Fruit fly (Drosophila melanogaster) whole organism, embryonic: Measurements from ENCODE around the gene VhaM9.7-c.

Source experiments
- Awh ChIP-seq: fragments of 200-800 bp; sonication (Bioruptor generic); IDR thresholded peaks from 2 replicates; pipeline ENCODE4, ENCODE4 v1.3.6; 2022; ENCODE audit warnings: missing biosample characterization, missing genetic modification characterization
- BEAF-32 ChIP-seq: fragments of 200-800 bp; sonication (Bioruptor generic); optimal IDR thresholded peaks from 3 replicates; lab custom pipeline; 2017; ENCODE audit warnings: missing biosample characterization, missing genetic modification characterization, mild to moderate bottlenecking, moderate library complexity, missing genetic modification reagents
- CG10209 ChIP-seq: fragments of 200-800 bp; sonication (Bioruptor generic); optimal IDR thresholded peaks from 3 replicates; lab custom pipeline; 2017; ENCODE audit warnings: missing biosample characterization, mild to moderate bottlenecking, missing genetic modification characterization, missing genetic modification reagents
- CG10979 ChIP-seq: fragments of 200-800 bp; sonication (Bioruptor generic); optimal IDR thresholded peaks from 2 replicates; lab custom pipeline; 2018; ENCODE audit warnings: missing biosample characterization, mild to moderate bottlenecking, missing genetic modification characterization, moderate library complexity
- CG13624 ChIP-seq: fragments of 200-800 bp; sonication (Bioruptor generic); optimal IDR thresholded peaks from 2 replicates; lab custom pipeline; 2016; ENCODE audit warnings: missing biosample characterization, missing genetic modification characterization
- CG13894 ChIP-seq: fragments of 200-800 bp; sonication (Bioruptor generic); optimal IDR thresholded peaks from 3 replicates; lab custom pipeline; 2018; ENCODE audit warnings: missing biosample characterization, mild to moderate bottlenecking, missing genetic modification characterization, moderate library complexity
- CG14441 ChIP-seq: fragments of 200-800 bp; sonication (Bioruptor generic); IDR thresholded peaks from 2 replicates; pipeline ENCODE4 v1.3.6; 2022; ENCODE audit warnings: missing biosample characterization, missing genetic modification characterization
- CG15011 ChIP-seq: fragments of 200-800 bp; sonication (Bioruptor generic); optimal IDR thresholded peaks from 3 replicates; lab custom pipeline; 2018; ENCODE audit warnings: missing biosample characterization, mild to moderate bottlenecking, missing genetic modification characterization
- CG15601 ChIP-seq: fragments of 200-800 bp; sonication (Bioruptor generic); optimal IDR thresholded peaks from 3 replicates; lab custom pipeline; 2019; ENCODE audit warnings: missing biosample characterization, mild to moderate bottlenecking, missing genetic modification characterization, moderate library complexity
- CG1603 ChIP-seq: fragments of 200-800 bp; sonication (Bioruptor generic); optimal IDR thresholded peaks from 2 replicates; lab custom pipeline; 2019; ENCODE audit warnings: missing biosample characterization, mild to moderate bottlenecking, missing genetic modification characterization, moderate library complexity
- CG16779 ChIP-seq: fragments of 200-800 bp; sonication (Bioruptor generic); IDR thresholded peaks from 2 replicates; pipeline ENCODE4 v1.3.6; 2022; ENCODE audit warnings: missing biosample characterization, missing genetic modification characterization
- CG32532 ChIP-seq: fragments of 200-800 bp; sonication (Bioruptor generic); IDR thresholded peaks from 2 replicates; pipeline ENCODE4 v1.3.6; 2022; ENCODE audit warnings: missing biosample characterization, missing genetic modification characterization
- CG34422 ChIP-seq: fragments of 200-800 bp; sonication (Bioruptor generic); IDR thresholded peaks from 3 replicates; pipeline ENCODE4 v1.3.6; 2022; ENCODE audit warnings: missing biosample characterization, missing genetic modification characterization
- CG4328 ChIP-seq: fragments of 200-800 bp; sonication (Bioruptor generic); optimal IDR thresholded peaks from 3 replicates; lab custom pipeline; 2017; ENCODE audit warnings: missing biosample characterization, missing genetic modification reagents, missing genetic modification characterization
- CG4360 ChIP-seq: fragments of 200-800 bp; sonication (Bioruptor generic); IDR thresholded peaks from 2 replicates; pipeline ENCODE4 v1.3.6; 2022; ENCODE audit warnings: missing biosample characterization, missing genetic modification characterization
- CG43689 ChIP-seq: fragments of 200-800 bp; sonication (Bioruptor generic); IDR thresholded peaks from 2 replicates; pipeline ENCODE4 v1.3.6; 2022; ENCODE audit warnings: missing biosample characterization, missing genetic modification characterization
- CG4730 ChIP-seq: fragments of 200-800 bp; sonication (Bioruptor generic); IDR thresholded peaks from 2 replicates; pipeline ENCODE4 v1.3.6; 2022; ENCODE audit warnings: missing biosample characterization, missing genetic modification characterization
- CG7357 ChIP-seq: fragments of 200-800 bp; sonication (Bioruptor generic); IDR thresholded peaks from 3 replicates; pipeline ENCODE4 v1.3.6; 2022; ENCODE audit warnings: missing biosample characterization, missing genetic modification characterization
- CG7928 ChIP-seq: fragments of 200-800 bp; sonication (Bioruptor generic); optimal IDR thresholded peaks from 2 replicates; lab custom pipeline; 2017; ENCODE audit warnings: missing biosample characterization, mild to moderate bottlenecking, missing genetic modification characterization
- CG8281 ChIP-seq: fragments of 200-800 bp; sonication (Bioruptor generic); optimal IDR thresholded peaks from 2 replicates; lab custom pipeline; 2018; ENCODE audit warnings: missing biosample characterization, mild to moderate bottlenecking, missing genetic modification characterization, moderate library complexity
- Dip2 ChIP-seq: fragments of 200-800 bp; sonication (Bioruptor generic); IDR thresholded peaks from 2 replicates; pipeline ENCODE4 v1.3.6; 2022; ENCODE audit warnings: missing biosample characterization, missing genetic modification characterization
- Dll ChIP-seq: fragments of 200-800 bp; sonication (Bioruptor generic); IDR thresholded peaks from 4 replicates; pipeline ENCODE4 v1.3.6; 2022; ENCODE audit warnings: missing biosample characterization, missing genetic modification characterization; ENCODE audit not compliant: partially characterized antibody
- Doc3 ChIP-seq: fragments of 200-800 bp; sonication (Bioruptor generic); IDR thresholded peaks from 3 replicates; pipeline ENCODE4 v1.3.6; 2022; ENCODE audit warnings: missing biosample characterization, missing genetic modification characterization; ENCODE audit not compliant: partially characterized antibody
- Fer1 ChIP-seq: fragments of 200-800 bp; sonication (Bioruptor generic); optimal IDR thresholded peaks from 2 replicates; lab custom pipeline; 2017; ENCODE audit warnings: missing biosample characterization, mild to moderate bottlenecking, missing genetic modification characterization
- Fer2 ChIP-seq: fragments of 200-800 bp; sonication (Bioruptor generic); optimal IDR thresholded peaks from 2 replicates; lab custom pipeline; 2018; ENCODE audit warnings: missing biosample characterization, mild to moderate bottlenecking, missing genetic modification characterization, moderate library complexity
- HHEX ChIP-seq: fragments of 200-800 bp; sonication (Bioruptor generic); optimal IDR thresholded peaks from 3 replicates; lab custom pipeline; 2017; ENCODE audit warnings: missing biosample characterization, mild to moderate bottlenecking, missing genetic modification characterization, missing genetic modification reagents
- NC2α ChIP-seq: fragments of 200-800 bp; sonication (Bioruptor generic); optimal IDR thresholded peaks from 2 replicates; lab custom pipeline; 2016; ENCODE audit warnings: missing biosample characterization, missing genetic modification characterization
- Nf-YC ChIP-seq: fragments of 200-800 bp; optimal IDR thresholded peaks from 3 replicates; lab custom pipeline; 2019; ENCODE audit warnings: missing biosample characterization, mild to moderate bottlenecking, missing genetic modification characterization, moderate library complexity
- Ptx1 ChIP-seq: fragments of 200-800 bp; sonication (Bioruptor generic); IDR thresholded peaks from 2 replicates; pipeline ENCODE4 v1.3.6; 2022; ENCODE audit warnings: missing biosample characterization, missing genetic modification characterization
- Spps ChIP-seq: fragments of 200-800 bp; sonication (Bioruptor generic); optimal IDR thresholded peaks from 2 replicates; lab custom pipeline; 2018; ENCODE audit warnings: missing biosample characterization, mild to moderate bottlenecking, missing genetic modification characterization
- Xrp1 ChIP-seq: fragments of 200-800 bp; sonication (Bioruptor generic); IDR thresholded peaks from 2 replicates; pipeline ENCODE4 v1.3.6; 2022; ENCODE audit warnings: missing biosample characterization, missing genetic modification characterization
- ab ChIP-seq: fragments of 200-800 bp; sonication (Bioruptor generic); optimal IDR thresholded peaks from 2 replicates; lab custom pipeline; 2016; ENCODE audit warnings: missing biosample characterization, missing genetic modification characterization
- amos ChIP-seq: fragments of 200-800 bp; sonication (Bioruptor generic); IDR thresholded peaks from 2 replicates; pipeline ENCODE4 v1.3.6; 2022; ENCODE audit warnings: missing biosample characterization, missing genetic modification characterization; ENCODE audit not compliant: partially characterized antibody
- chinmo ChIP-seq: fragments of 200-800 bp; sonication (Bioruptor generic); IDR thresholded peaks from 4 replicates; pipeline ENCODE4 v1.3.6; 2022; ENCODE audit warnings: missing biosample characterization, missing genetic modification characterization; ENCODE audit not compliant: partially characterized antibody
- croc ChIP-seq: fragments of 200-800 bp; sonication (Bioruptor generic); conservative IDR thresholded peaks from 3 replicates; pipeline ENCODE4 v1.3.6; 2022; ENCODE audit warnings: missing biosample characterization, missing genetic modification characterization
- dmrt99B ChIP-seq: fragments of 200-800 bp; sonication (Bioruptor generic); optimal IDR thresholded peaks from 2 replicates; lab custom pipeline; 2018; ENCODE audit warnings: missing biosample characterization, mild to moderate bottlenecking, missing genetic modification characterization, moderate library complexity
- dysf ChIP-seq: fragments of 200-800 bp; sonication (Bioruptor generic); IDR thresholded peaks from 3 replicates; pipeline ENCODE4 v1.3.6; 2022; ENCODE audit warnings: missing biosample characterization, missing genetic modification characterization
- gce ChIP-seq: fragments of 200-800 bp; sonication (Bioruptor generic); IDR thresholded peaks from 3 replicates; pipeline ENCODE4 v1.3.6; 2022; ENCODE audit warnings: missing biosample characterization, missing genetic modification characterization
- gem ChIP-seq: fragments of 200-800 bp; sonication (Bioruptor generic); optimal IDR thresholded peaks from 2 replicates; lab custom pipeline; 2019; ENCODE audit warnings: missing biosample characterization, mild to moderate bottlenecking, missing genetic modification characterization, moderate library complexity
- gfzf ChIP-seq: fragments of 200-800 bp; sonication (Bioruptor generic); optimal IDR thresholded peaks from 2 replicates; lab custom pipeline; 2016; ENCODE audit warnings: missing biosample characterization, mild to moderate bottlenecking, missing genetic modification characterization, moderate library complexity
- klu ChIP-seq: fragments of 200-800 bp; sonication (Bioruptor generic); IDR thresholded peaks from 2 replicates; pipeline ENCODE4 v1.3.6; 2022; ENCODE audit warnings: missing biosample characterization, missing genetic modification characterization
- mld ChIP-seq: fragments of 200-800 bp; sonication (Bioruptor generic); IDR thresholded peaks from 3 replicates; pipeline ENCODE4 v1.3.6; 2022; ENCODE audit warnings: missing biosample characterization, missing genetic modification characterization; ENCODE audit not compliant: partially characterized antibody
- nom ChIP-seq: fragments of 200-800 bp; sonication (Bioruptor generic); optimal IDR thresholded peaks from 2 replicates; lab custom pipeline; 2017; ENCODE audit warnings: missing biosample characterization, missing genetic modification characterization, mild to moderate bottlenecking, moderate library complexity, missing genetic modification reagents
- pfk ChIP-seq: fragments of 200-800 bp; sonication (Bioruptor generic); optimal IDR thresholded peaks from 2 replicates; lab custom pipeline; 2018; ENCODE audit warnings: missing biosample characterization, mild to moderate bottlenecking, missing genetic modification characterization, moderate library complexity
- pnt ChIP-seq: fragments of 200-800 bp; sonication (Bioruptor generic); optimal IDR thresholded peaks from 3 replicates; lab custom pipeline; 2016; ENCODE audit warnings: missing biosample characterization, missing genetic modification characterization
- pros ChIP-seq: fragments of 200-800 bp; sonication (Bioruptor generic); optimal IDR thresholded peaks from 3 replicates; lab custom pipeline; 2019; ENCODE audit warnings: missing biosample characterization, mild to moderate bottlenecking, missing genetic modification characterization, moderate library complexity
- stwl ChIP-seq: fragments of 200-800 bp; sonication (Bioruptor generic); optimal IDR thresholded peaks from 3 replicates; lab custom pipeline; 2018; ENCODE audit warnings: missing biosample characterization, mild to moderate bottlenecking, missing genetic modification characterization, moderate library complexity
- tup ChIP-seq: fragments of 200-800 bp; sonication (Bioruptor generic); optimal IDR thresholded peaks from 2 replicates; lab custom pipeline; 2016; ENCODE audit warnings: missing biosample characterization, mild to moderate bottlenecking, missing genetic modification characterization, moderate library complexity
- vfl ChIP-seq: fragments of 200-800 bp; sonication (Bioruptor generic); optimal IDR thresholded peaks from 2 replicates; lab custom pipeline; 2016; ENCODE audit warnings: missing biosample characterization, missing genetic modification characterization
- zfh1 ChIP-seq: fragments of 200-800 bp; sonication (Bioruptor generic); IDR thresholded peaks from 3 replicates; pipeline ENCODE4 v1.3.6; 2022; ENCODE audit warnings: missing biosample characterization, missing genetic modification characterization

The VhaM9.7-c gene

dm6 chr3L:4221226-4221770 lies 34.6 kb upstream of the VhaM9.7-c start (continued):
- TF ChIP-seq dmrt99B (tag; lab: Kevin White, UChicago) = no peak
- TF ChIP-seq zfh1 (GFP tag; lab: Robert Waterston, UW) = no peak
- no peak for TF ChIP-seq CG4360 (GFP tag; lab: Robert Waterston, UW)
- TF ChIP-seq gfzf (GFP tag; lab: Kevin White, UChicago) = no peak
- TF ChIP-seq Fer2 (tag; lab: Kevin White, UChicago) = no peak
- TF ChIP-seq Spps (tag; lab: Kevin White, UChicago) = no peak
- TF ChIP-seq ab (GFP tag; lab: Kevin White, UChicago) = no peak
- TF ChIP-seq CG15601 (tag; lab: Kevin White, UChicago) = no peak
- no peak for TF ChIP-seq Doc3 (GFP tag; lab: Robert Waterston, UW)
- no peak for TF ChIP-seq CG13624 (GFP tag; lab: Kevin White, UChicago)
- no peak for TF ChIP-seq tup (GFP tag; lab: Kevin White, UChicago)
- TF ChIP-seq nom (GFP tag; lab: Kevin White, UChicago) = peak; percentile 47
- TF ChIP-seq Fer1 = peak; percentile 6
- TF ChIP-seq dysf (GFP tag; lab: Robert Waterston, UW) = no peak
- no peak for TF ChIP-seq stwl (tag; lab: Kevin White, UChicago)
- no peak for TF ChIP-seq Xrp1 (GFP tag; lab: Robert Waterston, UW)
- peak; percentile 34 for TF ChIP-seq Nf-YC (tag; lab: Kevin White, UChicago)
- TF ChIP-seq CG15011 (GFP tag; lab: Kevin White, UChicago) = no peak
- no peak for TF ChIP-seq NC2α (GFP tag; lab: Kevin White, UChicago)
- peak; percentile 45 for TF ChIP-seq CG4328 (GFP tag; lab: Kevin White, UChicago)
- TF ChIP-seq CG10979 (tag; lab: Kevin White, UChicago) = no peak
- TF ChIP-seq amos (GFP tag; lab: Robert Waterston, UW) = peak; percentile 34; the same call in 1 of the 2 replicates
- no peak for TF ChIP-seq mld (GFP tag; lab: Robert Waterston, UW)
- TF ChIP-seq croc (GFP tag; lab: Robert Waterston, UW) = no peak
- peak; percentile 79 for TF ChIP-seq pros
- no peak for TF ChIP-seq CG7357
- no peak for TF ChIP-seq CG4730 (GFP tag; lab: Robert Waterston, UW)
- TF ChIP-seq CG10209 (GFP tag; lab: Kevin White, UChicago) = no peak
- TF ChIP-seq BEAF-32 (GFP tag; lab: Kevin White, UChicago) = no peak
- TF ChIP-seq pnt = no peak
- no peak for TF ChIP-seq Dip2
- TF ChIP-seq HHEX = peak; percentile 4
- peak; percentile 96 for TF ChIP-seq chinmo (GFP tag; lab: Robert Waterston, UW)
- TF ChIP-seq CG32532 (GFP tag; lab: Robert Waterston, UW) = peak; percentile 54; the same call in 1 of the 2 replicates
- TF ChIP-seq CG13894 (tag; lab: Kevin White, UChicago) = peak; percentile 95
- no peak for TF ChIP-seq CG1603 (tag; lab: Kevin White, UChicago)
- TF ChIP-seq CG8281 = no peak
- TF ChIP-seq CG14441 (GFP tag; lab: Robert Waterston, UW) = peak; percentile 37; the same call in 1 of the 2 replicates
- TF ChIP-seq CG34422 = no peak
- TF ChIP-seq CG7928 (GFP tag; lab: Kevin White, UChicago) = no peak
- TF ChIP-seq klu (GFP tag; lab: Robert Waterston, UW) = no peak
- TF ChIP-seq gem = peak; percentile 18
- TF ChIP-seq Awh (GFP tag; lab: Robert Waterston, UW) = peak; percentile 65; the same call in 1 of the 2 replicates
- no peak for TF ChIP-seq CG43689 (GFP tag; lab: Robert Waterston, UW)
- TF ChIP-seq Dll (GFP tag; lab: Robert Waterston, UW) = no peak
- no peak for TF ChIP-seq CG16779 (GFP tag; lab: Robert Waterston, UW)
- TF ChIP-seq Ptx1 (GFP tag; lab: Robert Waterston, UW) = peak; percentile 19; the same call in 1 of the 2 replicates
- no peak for TF ChIP-seq vfl (GFP tag; lab: Kevin White, UChicago)
- TF ChIP-seq pfk (GFP tag; lab: Kevin White, UChicago) = no peak
- no peak for TF ChIP-seq gce (GFP tag; lab: Robert Waterston, UW)
